Fruit fly (Drosophila melanogaster) whole organism, wandering third instar larva: ENCODE results near the gene Uck.

Source experiments
- Abd-B ChIP-seq: fragments of >200 bp; optimal IDR thresholded peaks from 2 replicates; lab custom pipeline; 2017; ENCODE audit warnings: missing biosample characterization, missing genetic modification characterization
- CG32264 ChIP-seq: fragments of 200-800 bp; sonication (Bioruptor generic); optimal IDR thresholded peaks from 2 replicates; lab custom pipeline; 2016; ENCODE audit warnings: missing biosample characterization, missing genetic modification characterization
- CG9705 ChIP-seq: fragments of 200-800 bp; sonication (Bioruptor generic); optimal IDR thresholded peaks from 2 replicates; lab custom pipeline; 2018; ENCODE audit warnings: missing biosample characterization, mild to moderate bottlenecking, missing genetic modification characterization
- CrebA ChIP-seq: fragments of 200-800 bp; sonication (Bioruptor generic); optimal IDR thresholded peaks from 2 replicates; lab custom pipeline; 2016; ENCODE audit warnings: missing biosample characterization, mild to moderate bottlenecking, missing genetic modification characterization, borderline replicate concordance
- Dfd ChIP-seq: fragments of >200 bp; optimal IDR thresholded peaks from 2 replicates; lab custom pipeline; 2017; ENCODE audit warnings: missing biosample characterization, missing genetic modification characterization
- Dif ChIP-seq: fragments of 200-275, 200-300 bp; sonication (Bioruptor generic); optimal IDR thresholded peaks from 2 replicates; lab custom pipeline; 2018; ENCODE audit warnings: missing biosample characterization, missing genetic modification characterization; ENCODE audit not compliant: partially characterized antibody
- GATAd ChIP-seq: sonication (Bioruptor generic); optimal IDR thresholded peaks from 2 replicates; lab custom pipeline; 2016; ENCODE audit warnings: missing biosample characterization, missing genetic modification characterization
- HLH106 ChIP-seq: fragments of 200-800 bp; optimal IDR thresholded peaks from 3 replicates; lab custom pipeline; 2019; ENCODE audit warnings: missing biosample characterization, mild to moderate bottlenecking, missing genetic modification characterization, moderate library complexity
- Hnf4 ChIP-seq: fragments of 200-800 bp; sonication (Bioruptor generic); optimal IDR thresholded peaks from 2 replicates; lab custom pipeline; 2016; ENCODE audit warnings: missing biosample characterization, mild to moderate bottlenecking, missing genetic modification characterization
- Hr78 ChIP-seq: fragments of >200 bp; optimal IDR thresholded peaks from 2 replicates; lab custom pipeline; 2017; ENCODE audit warnings: missing biosample characterization, missing genetic modification characterization
- Hr83 ChIP-seq: fragments of 200-300 bp; sonication (Bioruptor generic); optimal IDR thresholded peaks from 2 replicates; lab custom pipeline; 2016; ENCODE audit warnings: missing biosample characterization, mild to moderate bottlenecking, missing genetic modification characterization, moderate library complexity; ENCODE audit not compliant: poor library complexity, severe bottlenecking
- Jra ChIP-seq: sonication (Bioruptor generic); optimal IDR thresholded peaks from 2 replicates; lab custom pipeline; 2016; ENCODE audit warnings: missing biosample characterization, missing genetic modification characterization
- Mio ChIP-seq: sonication (Bioruptor generic); optimal IDR thresholded peaks from 2 replicates; lab custom pipeline; 2016; ENCODE audit warnings: missing biosample characterization, missing genetic modification characterization
- Myc ChIP-seq: fragments of >200 bp; optimal IDR thresholded peaks from 2 replicates; lab custom pipeline; 2017
- N ChIP-seq: fragments of >200 bp; optimal IDR thresholded peaks from 2 replicates; lab custom pipeline; 2018; ENCODE audit warnings: missing biosample characterization, missing external identifiers, missing genetic modification characterization
- OdsH ChIP-seq: fragments of 200-800 bp; sonication (Bioruptor generic); optimal IDR thresholded peaks from 2 replicates; lab custom pipeline; 2016; ENCODE audit warnings: missing biosample characterization, mild to moderate bottlenecking, missing genetic modification characterization
- Sp1 ChIP-seq: fragments of 200-800 bp; sonication (Bioruptor generic); optimal IDR thresholded peaks from 3 replicates; lab custom pipeline; 2019; ENCODE audit warnings: missing biosample characterization, mild to moderate bottlenecking, missing genetic modification characterization, moderate library complexity
- Vsx2 ChIP-seq: fragments of 200-300, 225-300 bp; sonication (Bioruptor generic); optimal IDR thresholded peaks from 2 replicates; lab custom pipeline; 2018; ENCODE audit warnings: missing biosample characterization, missing genetic modification characterization; ENCODE audit not compliant: partially characterized antibody
- br ChIP-seq: fragments of 200-800 bp; sonication (Bioruptor generic); optimal IDR thresholded peaks from 2 replicates; lab custom pipeline; 2016; ENCODE audit warnings: missing biosample characterization, missing genetic modification characterization
- brk ChIP-seq: fragments of 200-800 bp; sonication (Bioruptor generic); optimal IDR thresholded peaks from 2 replicates; lab custom pipeline; 2016; ENCODE audit warnings: missing biosample characterization, mild to moderate bottlenecking, missing genetic modification characterization
- dl ChIP-seq, 2 experiments: fragments of 175-275, 200-275 bp in 1 of 2; fragments of 200-275 bp in 1 of 2; sonication (Bioruptor generic); optimal IDR thresholded peaks; lab custom pipeline; 2018; ENCODE audit warnings: mild to moderate bottlenecking in 2 of 2, missing biosample characterization in 2 of 2, missing genetic modification characterization in 2 of 2, moderate library complexity in 2 of 2; ENCODE audit not compliant: partially characterized antibody in 2 of 2, insufficient read depth in 1 of 2
- dmrt93B ChIP-seq: fragments of 200-800 bp; sonication (Bioruptor generic); optimal IDR thresholded peaks from 2 replicates; lab custom pipeline; 2018; ENCODE audit warnings: missing biosample characterization, mild to moderate bottlenecking, missing genetic modification characterization
- dsf ChIP-seq: sonication (Bioruptor generic); optimal IDR thresholded peaks from 2 replicates; lab custom pipeline; 2016; ENCODE audit warnings: missing biosample characterization, missing genetic modification characterization, borderline replicate concordance
- ey ChIP-seq: fragments of 200-800 bp; sonication (Bioruptor generic); optimal IDR thresholded peaks from 2 replicates; lab custom pipeline; 2016; ENCODE audit warnings: missing biosample characterization, missing genetic modification characterization
- foxo ChIP-seq, 2 experiments: fragments of 200-800 bp; sonication (Bioruptor generic); optimal IDR thresholded peaks; 2 replicates in 1 of 2; 3 replicates in 1 of 2; lab custom pipeline; 2016 to 2017; ENCODE audit warnings: missing biosample characterization in 2 of 2, missing genetic modification characterization in 2 of 2
- fru ChIP-seq: fragments of 200-800 bp; sonication (Bioruptor generic); optimal IDR thresholded peaks from 3 replicates; lab custom pipeline; 2016; ENCODE audit warnings: missing biosample characterization, mild to moderate bottlenecking, missing genetic modification characterization
- h ChIP-seq: fragments of 200-800 bp; sonication (Bioruptor generic); optimal IDR thresholded peaks from 3 replicates; lab custom pipeline; 2016; ENCODE audit warnings: missing biosample characterization, mild to moderate bottlenecking, missing genetic modification characterization
- jim ChIP-seq: fragments of 175-275, 200-325 bp; sonication (Bioruptor generic); optimal IDR thresholded peaks from 2 replicates; lab custom pipeline; 2016; ENCODE audit warnings: missing biosample characterization, mild to moderate bottlenecking, missing genetic modification characterization
- lola ChIP-seq: fragments of >200 bp; optimal IDR thresholded peaks from 2 replicates; lab custom pipeline; 2017; ENCODE audit warnings: missing biosample characterization, missing genetic modification characterization
- pan ChIP-seq: fragments of >200 bp; optimal IDR thresholded peaks from 2 replicates; lab custom pipeline; 2017
- psq ChIP-seq: fragments of 200-800 bp; sonication (Bioruptor generic); optimal IDR thresholded peaks from 3 replicates; lab custom pipeline; 2017; ENCODE audit warnings: missing biosample characterization, mild to moderate bottlenecking, missing genetic modification characterization, moderate library complexity
- rgr ChIP-seq: fragments of 200-800 bp; sonication (Bioruptor generic); optimal IDR thresholded peaks from 3 replicates; lab custom pipeline; 2016; ENCODE audit warnings: missing biosample characterization, mild to moderate bottlenecking, missing genetic modification characterization
- sage ChIP-seq: fragments of 200-800 bp; sonication (Bioruptor generic); optimal IDR thresholded peaks from 2 replicates; lab custom pipeline; 2016; ENCODE audit warnings: missing biosample characterization, mild to moderate bottlenecking, missing genetic modification characterization
- sv ChIP-seq: fragments of 200-800 bp; sonication (Bioruptor generic); optimal IDR thresholded peaks from 3 replicates; lab custom pipeline; 2016; ENCODE audit warnings: missing biosample characterization, missing genetic modification characterization
- tai ChIP-seq: sonication (Bioruptor generic); optimal IDR thresholded peaks from 2 replicates; lab custom pipeline; 2016; ENCODE audit warnings: missing biosample characterization, missing genetic modification characterization
- usp ChIP-seq: fragments of >200 bp; optimal IDR thresholded peaks from 2 replicates; lab custom pipeline; 2017; ENCODE audit warnings: missing biosample characterization, missing genetic modification characterization
- woc ChIP-seq: sonication (Bioruptor generic); optimal IDR thresholded peaks from 2 replicates; lab custom pipeline; 2016; ENCODE audit warnings: missing biosample characterization, mild to moderate bottlenecking, missing genetic modification characterization

Gene Uck

dm6 chr3R:24287157-24287556, 2.8 kb upstream of the Uck start:
- no peak for TF ChIP-seq HLH106 (tag; lab: Kevin White, UChicago)
- TF ChIP-seq tai (GFP tag; lab: Kevin White, UChicago), result no peak
- TF ChIP-seq Hnf4, result peak; percentile 27

dm6 chr3R:24293171-24293570, 3.2 kb downstream of the Uck start:
- TF ChIP-seq N (GFP tag; lab: Kevin White, UChicago) (no peak), Myc (lab: Kevin White, UChicago) (no peak), jim (GFP tag; lab: Kevin White, UChicago) (no peak), lola (GFP tag; lab: Kevin White, UChicago) (no peak), Jra (no peak), dl (GFP tag; optimal IDR thresholded peaks at IDR 0.05; lab: Kevin White, UChicago; ENCODE audit: insufficient read depth in 1 of 2, partially characterized antibody in 2 of 2) (no peak), dmrt93B (no peak), foxo (GFP tag; optimal IDR thresholded peaks at IDR 0.05; lab: Kevin White, UChicago) (no peak), br (GFP tag; lab: Kevin White, UChicago) (no peak), dsf (no peak)
- TF ChIP-seq, all 38 proteins: peak for 0

DNA sequence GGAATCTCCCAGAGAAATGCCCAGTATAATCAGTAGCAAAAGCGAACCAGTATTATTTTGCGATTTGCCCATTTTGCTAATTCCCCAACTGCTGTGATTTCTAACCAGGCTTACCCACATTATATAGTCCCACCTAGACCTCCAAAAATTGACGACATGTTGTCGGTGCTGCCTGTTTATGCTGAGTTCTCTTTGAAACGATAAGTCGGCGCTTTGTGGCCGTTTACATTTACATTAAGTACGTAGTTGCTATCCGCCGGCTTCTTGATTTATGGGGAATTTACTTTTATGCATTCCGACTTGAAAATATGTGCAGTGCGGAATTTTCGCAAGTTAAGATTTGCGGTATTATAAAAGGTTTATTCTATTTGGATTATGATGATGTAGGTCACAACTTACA, 4.3 kb downstream of the Uck start, which contains the start of gene CG5715:
Gene CG5715 (minus strand): TSS at position 101 of the 400 bp plus-strand sequence.
- TF ChIP-seq foxo (GFP tag; optimal IDR thresholded peaks at IDR 0.05; lab: Kevin White, UChicago), result no peak
- no peak for TF ChIP-seq Myc (lab: Kevin White, UChicago)
- TF ChIP-seq CG32264, result no peak
- TF ChIP-seq dmrt93B, result no peak
- no peak for TF ChIP-seq dsf
- TF ChIP-seq rgr (GFP tag; lab: Kevin White, UChicago), result no peak
- TF ChIP-seq CG9705 (GFP tag; lab: Kevin White, UChicago), result no peak
- no peak for TF ChIP-seq h (GFP tag; lab: Kevin White, UChicago)
- no peak for TF ChIP-seq HLH106 (tag; lab: Kevin White, UChicago)
- no peak for TF ChIP-seq brk (GFP tag; lab: Kevin White, UChicago)
- TF ChIP-seq OdsH (GFP tag; lab: Kevin White, UChicago), result no peak
- no peak for TF ChIP-seq pan
- no peak for TF ChIP-seq ey (GFP tag; lab: Kevin White, UChicago)
- TF ChIP-seq Vsx2 (GFP tag; lab: Kevin White, UChicago), result no peak
- no peak for TF ChIP-seq br (GFP tag; lab: Kevin White, UChicago)
- TF ChIP-seq Jra, result no peak
- TF ChIP-seq Sp1 (GFP tag; lab: Kevin White, UChicago), result no peak
- no peak for TF ChIP-seq fru (GFP tag; lab: Kevin White, UChicago)
- TF ChIP-seq usp (GFP tag; lab: Kevin White, UChicago), result no peak
- TF ChIP-seq CrebA (GFP tag; lab: Kevin White, UChicago), result no peak
- TF ChIP-seq, all 38 proteins: peak for 0

dm6 chr3R:24294784-24295555, 5.0 kb downstream of the Uck start, which contains the start of gene crb:
crb (plus strand) TSS chr3R:24295078.
- TF ChIP-seq OdsH (GFP tag; lab: Kevin White, UChicago) (peak; percentile 56), brk (GFP tag; lab: Kevin White, UChicago) (no peak), GATAd (no peak), pan (no peak), Abd-B (GFP tag; lab: Kevin White, UChicago) (no peak), fru (GFP tag; lab: Kevin White, UChicago) (peak; percentile 61), dmrt93B (no peak), lola (GFP tag; lab: Kevin White, UChicago) (no peak), Dif (GFP tag; lab: Kevin White, UChicago) (peak; percentile 60), rgr (GFP tag; lab: Kevin White, UChicago) (peak; percentile 67), psq (GFP tag; lab: Kevin White, UChicago) (no peak), br (GFP tag; lab: Kevin White, UChicago) (peak; percentile 68), CG9705 (GFP tag; lab: Kevin White, UChicago) (peak; percentile 14), Vsx2 (GFP tag; lab: Kevin White, UChicago) (no peak), N (GFP tag; lab: Kevin White, UChicago) (no peak), jim (GFP tag; lab: Kevin White, UChicago) (peak; percentile 39), Sp1 (GFP tag; lab: Kevin White, UChicago) (peak; percentile 54), woc (GFP tag; lab: Kevin White, UChicago) (no peak), tai (GFP tag; lab: Kevin White, UChicago) (no peak), foxo (GFP tag; optimal IDR thresholded peaks at IDR 0.05; lab: Kevin White, UChicago) (peak in 1 of 2 experiments; percentile 69), Myc (lab: Kevin White, UChicago) (no peak), Mio (GFP tag; lab: Kevin White, UChicago) (no peak), usp (GFP tag; lab: Kevin White, UChicago) (no peak), Jra (peak; percentile 45), ey (GFP tag; lab: Kevin White, UChicago) (peak; percentile 43), CG32264 (no peak), CrebA (GFP tag; lab: Kevin White, UChicago) (no peak), sage (GFP tag; lab: Kevin White, UChicago) (no peak), Hr83 (GFP tag; lab: Kevin White, UChicago) (peak; percentile 80), dsf (no peak), dl (GFP tag; optimal IDR thresholded peaks at IDR 0.05; lab: Kevin White, UChicago; ENCODE audit: insufficient read depth in 1 of 2, partially characterized antibody in 2 of 2) (no peak), HLH106 (tag; lab: Kevin White, UChicago) (peak; percentile 43), Hnf4 (peak; percentile 69), Hr78 (GFP tag; lab: Kevin White, UChicago) (no peak), Dfd (no peak), sv (GFP tag; lab: Kevin White, UChicago) (peak; percentile 37), h (GFP tag; lab: Kevin White, UChicago) (peak; percentile 65)
